Worm (Caenorhabditis elegans): ENCODE measurements around the gene pqn-8.

DNA sequence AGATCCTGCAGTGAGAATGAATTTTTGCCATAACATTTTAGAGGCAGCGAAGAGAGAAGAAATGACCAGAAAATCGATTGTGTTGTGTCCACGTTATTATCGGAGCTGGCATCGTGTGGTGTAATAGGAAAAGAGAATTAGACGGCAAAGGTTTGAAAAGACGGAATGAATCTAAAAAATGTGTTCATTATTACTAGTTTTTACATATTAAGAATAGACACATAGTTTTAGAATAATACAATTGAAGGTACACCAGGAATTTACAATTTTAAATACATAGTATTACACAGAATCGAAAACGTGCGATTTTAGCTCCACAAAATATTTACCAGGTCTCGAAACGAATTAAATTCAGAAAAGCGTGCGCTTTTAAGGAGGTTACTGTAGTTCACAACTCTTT is 47.5 kb downstream of the pqn-8 start, which contains the start of gene K03H1.13:
- TF ChIP-seq somi-1 (GFP tag; optimal IDR thresholded peaks at IDR 0.05) (no peak), nfyb-1 (GFP tag; IDR thresholded peaks at IDR 0.05) (no peak), lin-35 (GFP tag; optimal IDR thresholded peaks at IDR 0.05) (no peak), K11D2.4 (GFP tag; IDR thresholded peaks at IDR 0.05) (no peak), dpff-1 (tag; optimal IDR thresholded peaks at IDR 0.05) (no peak), ama-1 (optimal IDR thresholded peaks at IDR 0.05) (no peak), ama-1 (GFP tag; optimal IDR thresholded peaks at IDR 0.05) (no peak), pbrm-1 (GFP tag; IDR thresholded peaks at IDR 0.05) (no peak), rpc-1 (optimal IDR thresholded peaks at IDR 0.05) (no peak), rpc-1 (tag; optimal IDR thresholded peaks at IDR 0.05) (no peak), F22D6.2 (tag; optimal IDR thresholded peaks at IDR 0.05) (no peak), D2030.7 (GFP tag; IDR thresholded peaks at IDR 0.05) (no peak)

Data from whole organism, young adult.